Fruit fly (Drosophila melanogaster): ENCODE data around the gene CG5276.

The CG5276 gene

dm6 chr3R:11421643-11422122, 9.9 kb upstream of the CG5276 start, which contains the start of the genes ninaG and Sptz (continued):
- TF ChIP-seq CG1832 (GFP tag; optimal IDR thresholded peaks at IDR 0.05) (no peak), CG31441 (GFP tag; IDR thresholded peaks at IDR 0.05) (peak; percentile 92), ase (GFP tag; IDR thresholded peaks at IDR 0.05) (peak; percentile 93), unpg (GFP tag; optimal IDR thresholded peaks at IDR 0.05) (peak; percentile 93), CG42726 (GFP tag; IDR thresholded peaks at IDR 0.05; ENCODE audit: partially characterized antibody) (no peak), Sox100B (GFP tag; optimal IDR thresholded peaks at IDR 0.05) (no peak), Dbx (GFP tag; IDR thresholded peaks at IDR 0.05) (peak; percentile 96), tio (GFP tag; optimal IDR thresholded peaks at IDR 0.05) (no peak), Bteb2 (GFP tag; optimal IDR thresholded peaks at IDR 0.05) (peak; percentile 89), C15 (GFP tag; IDR thresholded peaks at IDR 0.05) (peak; percentile 81; the same call in 1 of the 3 replicates), tx (GFP tag; optimal IDR thresholded peaks at IDR 0.05) (peak; percentile 94), CG16863 (GFP tag; optimal IDR thresholded peaks at IDR 0.05) (peak; percentile 93), CG2129 (GFP tag; IDR thresholded peaks at IDR 0.05; ENCODE audit: partially characterized antibody) (no peak), Nf-YB (GFP tag; optimal IDR thresholded peaks at IDR 0.05) (peak; percentile 65), her (GFP tag; optimal IDR thresholded peaks at IDR 0.05) (peak; percentile 84), gsb (GFP tag; IDR thresholded peaks at IDR 0.05) (peak; percentile 87), dmrt99B (tag; optimal IDR thresholded peaks at IDR 0.05) (no peak), ind (GFP tag; optimal IDR thresholded peaks at IDR 0.05) (peak; percentile 96), Taf1 (GFP tag; IDR thresholded peaks at IDR 0.05) (peak; percentile 90), jigr1 (GFP tag; IDR thresholded peaks at IDR 0.05) (peak; percentile 90), HHEX (GFP tag; optimal IDR thresholded peaks at IDR 0.05) (peak; percentile 83), fru (optimal IDR thresholded peaks at IDR 0.05) (no peak), ttk (GFP tag; IDR thresholded peaks at IDR 0.05) (peak; percentile 95), CG34224 (GFP tag; IDR thresholded peaks at IDR 0.05; ENCODE audit: partially characterized antibody) (peak; percentile 7; the same call in 1 of the 3 replicates), ftz-f1 (GFP tag; optimal IDR thresholded peaks at IDR 0.05) (peak; percentile 89), CG4424 (GFP tag; optimal IDR thresholded peaks at IDR 0.05) (peak; percentile 95), Dip2 (GFP tag; IDR thresholded peaks at IDR 0.05) (peak; percentile 43; the same call in 1 of the 2 replicates), CG12219 (GFP tag; optimal IDR thresholded peaks at IDR 0.05) (peak; percentile 66), CG2889 (GFP tag; IDR thresholded peaks at IDR 0.05) (peak; percentile 92), PHDP (tag; optimal IDR thresholded peaks at IDR 0.05) (no peak), Sry-β (GFP tag; optimal IDR thresholded peaks at IDR 0.05) (peak; percentile 99), Hr51 (GFP tag; optimal IDR thresholded peaks at IDR 0.05) (peak; percentile 88 to 94), CG33557 (GFP tag; optimal IDR thresholded peaks at IDR 0.05) (peak; percentile 79), Lpt (GFP tag; optimal IDR thresholded peaks at IDR 0.05) (no peak), nerfin-2 (GFP tag; IDR thresholded peaks at IDR 0.05; ENCODE audit: partially characterized antibody) (no peak), pita (GFP tag; optimal IDR thresholded peaks at IDR 0.05) (no peak), Hmr (GFP tag; optimal IDR thresholded peaks at IDR 0.05) (peak; percentile 92), CG4820 (GFP tag; optimal IDR thresholded peaks at IDR 0.05) (peak; percentile 95), danr (GFP tag; IDR thresholded peaks at IDR 0.05) (peak; percentile 88), cas (GFP tag; IDR thresholded peaks at IDR 0.05) (peak; percentile 91), CG13123 (GFP tag; optimal IDR thresholded peaks at IDR 0.05) (peak; percentile 91), CG11723 (GFP tag; optimal IDR thresholded peaks at IDR 0.05) (peak; percentile 87), CG2712 (tag; optimal IDR thresholded peaks at IDR 0.05) (peak; percentile 94), zen2 (GFP tag; IDR thresholded peaks at IDR 0.05; ENCODE audit: partially characterized antibody) (no peak; the same call in 2 of the 3 replicates), CG1529 (GFP tag; optimal IDR thresholded peaks at IDR 0.05) (no peak), nmo (GFP tag; optimal IDR thresholded peaks at IDR 0.05) (peak; percentile 95), fd96Cb (tag; optimal IDR thresholded peaks at IDR 0.05) (peak; percentile 92), H2.0 (GFP tag; IDR thresholded peaks at IDR 0.05) (peak; percentile 95), Lim3 (GFP tag; IDR thresholded peaks at IDR 0.05) (peak; percentile 62; the same call in 1 of the 2 replicates), lmd (GFP tag; IDR thresholded peaks at IDR 0.05) (peak; percentile 97), CG8478 (optimal IDR thresholded peaks at IDR 0.05) (no peak)

All from whole organism, embryonic.